Worm (Caenorhabditis elegans) whole organism, L1 larva: ENCODE measurements around the gene pyp-1.

Source experiments
- nhr-85 ChIP-seq: sonication (generic microtip); peaks from one replicate; lab custom pipeline; 2016; ENCODE audit warnings: missing genetic modification characterization, inconsistent platforms, missing compliant biosample characterization
- tlp-1 ChIP-seq: fragments of 150-350 bp; optimal IDR thresholded peaks from 2 replicates; lab custom pipeline; 2014; ENCODE audit warnings: missing biosample characterization, missing genetic modification characterization

The pyp-1 gene

ce11 chrIV:9948035-9948434 lies 50.7 kb downstream of the pyp-1 start (continued):
- TF ChIP-seq tlp-1 (tag; lab: Kevin White, UChicago) (no peak), nhr-85 (tag; lab: Kevin White, UChicago) (no peak)
